Worm (Caenorhabditis elegans): ENCODE data around the gene srh-159.

srh-159 gene

DNA sequence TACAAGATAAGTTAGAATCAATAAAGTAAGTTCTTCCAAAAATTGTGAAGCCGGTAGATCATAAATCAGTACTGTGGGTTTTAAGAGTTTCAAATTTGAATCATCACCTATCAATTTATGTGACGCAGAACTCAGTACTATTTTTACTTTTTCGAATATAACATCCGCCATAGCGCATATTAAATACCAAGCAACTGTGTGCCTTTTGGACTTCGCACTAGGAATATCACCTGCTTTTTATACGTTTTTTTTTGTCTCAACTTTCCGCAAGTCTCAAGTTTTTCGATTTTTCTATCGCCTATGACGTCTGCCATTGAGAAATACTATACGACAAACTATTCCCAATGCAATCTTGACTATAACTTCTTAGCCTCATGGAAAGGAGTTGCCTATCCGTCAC, 30.6 kb downstream of the srh-159 start, which contains the start of gene srh-113:
srh-113 (plus strand) TSS at position 301 of the 400 bp plus-strand sequence.
- TF ChIP-seq ztf-29 (GFP tag; IDR thresholded peaks at IDR 0.05) = no peak
- TF ChIP-seq flt-1 (GFP tag; IDR thresholded peaks at IDR 0.05) = no peak
- TF ChIP-seq T22C8.4 (GFP tag; IDR thresholded peaks at IDR 0.05) = no peak
- TF ChIP-seq klf-2 (GFP tag; conservative IDR thresholded peaks at IDR 0.05) = no peak
- TF ChIP-seq cog-1 (tag; optimal IDR thresholded peaks at IDR 0.05) = no peak
- no peak for TF ChIP-seq ztf-23 (GFP tag; IDR thresholded peaks at IDR 0.05)
- TF ChIP-seq ref-1 (GFP tag; conservative IDR thresholded peaks at IDR 0.05) = no peak
- TF ChIP-seq tab-1 (GFP tag; IDR thresholded peaks at IDR 0.05) = no peak
- no peak for TF ChIP-seq med-1 (GFP tag; optimal IDR thresholded peaks at IDR 0.05; ENCODE audit: insufficient read depth)

DNA sequence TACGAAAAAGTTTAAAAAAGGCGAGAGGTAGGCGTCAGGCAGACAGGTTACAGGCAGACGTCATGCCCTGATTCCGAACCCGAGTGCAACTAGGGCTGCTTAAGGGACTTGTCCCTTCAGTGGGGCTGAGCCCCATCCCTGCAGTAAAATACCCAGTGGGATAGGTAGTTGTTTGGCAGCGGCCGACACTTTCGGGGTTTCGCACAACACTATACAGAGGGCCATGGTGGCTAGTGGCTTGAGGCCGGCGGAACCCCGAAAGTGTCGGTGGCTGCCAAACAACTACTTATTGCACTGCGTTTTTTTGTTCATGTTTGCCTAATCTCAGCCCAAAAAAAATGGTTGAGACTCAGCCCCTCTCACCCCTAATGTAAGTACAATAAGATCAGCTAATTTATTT, 33.5 kb downstream of the srh-159 start:
- no peak for TF ChIP-seq flt-1 (GFP tag; IDR thresholded peaks at IDR 0.05)
- TF ChIP-seq med-1 (GFP tag; optimal IDR thresholded peaks at IDR 0.05; ENCODE audit: insufficient read depth) = no peak
- TF ChIP-seq ztf-23 (GFP tag; IDR thresholded peaks at IDR 0.05) = no peak

DNA sequence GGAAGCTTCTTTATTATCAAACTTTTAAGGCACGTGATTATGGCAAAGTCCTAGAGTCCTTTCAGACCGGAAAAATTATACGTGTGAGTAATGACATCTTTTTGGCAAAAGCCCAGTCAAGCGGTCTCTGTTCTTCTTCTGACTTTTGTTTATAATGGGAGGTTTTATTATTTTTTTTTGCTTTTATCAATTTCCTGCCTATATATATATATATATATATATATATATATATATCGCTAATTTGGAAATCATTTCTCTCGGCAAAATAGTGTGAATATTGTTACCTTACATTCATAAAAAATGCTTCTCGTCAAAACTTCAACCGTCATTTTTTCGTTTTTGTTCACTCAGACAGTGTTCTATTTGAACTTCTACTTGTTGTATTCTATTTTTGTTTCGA, 35.5 kb downstream of the srh-159 start, which contains the start of gene srbc-62:
srbc-62 (plus strand) TSS at position 301 of the 400 bp plus-strand sequence.
- TF ChIP-seq flt-1 (GFP tag; IDR thresholded peaks at IDR 0.05) (no peak), ztf-29 (GFP tag; IDR thresholded peaks at IDR 0.05) (no peak), tab-1 (GFP tag; IDR thresholded peaks at IDR 0.05) (no peak), T22C8.4 (GFP tag; IDR thresholded peaks at IDR 0.05) (no peak)

DNA sequence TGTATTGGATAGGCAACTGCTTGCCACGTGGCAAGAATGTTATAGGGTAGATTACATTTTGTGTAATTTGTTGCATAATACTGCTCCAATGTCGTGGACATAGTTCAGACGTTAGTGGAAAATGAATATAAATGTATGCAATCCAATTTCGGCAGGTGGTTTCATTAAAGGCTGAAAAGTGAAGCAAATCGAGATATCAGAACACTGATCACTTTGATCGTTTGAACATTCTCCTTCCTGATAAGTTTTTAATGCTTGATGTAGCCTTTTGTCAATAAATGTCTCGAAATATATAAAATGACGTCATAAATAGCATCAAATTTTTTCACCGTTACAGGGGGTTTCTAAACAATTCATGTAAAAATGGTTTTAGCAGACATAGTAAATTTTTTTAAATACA, 38.2 kb downstream of the srh-159 start, which contains the start of gene srh-109:
srh-109 (minus strand) TSS at position 101 of the 400 bp plus-strand sequence.
- TF ChIP-seq ztf-23 (GFP tag; IDR thresholded peaks at IDR 0.05) (no peak), T22C8.4 (GFP tag; IDR thresholded peaks at IDR 0.05) (no peak), ref-1 (GFP tag; conservative IDR thresholded peaks at IDR 0.05) (no peak), med-1 (GFP tag; optimal IDR thresholded peaks at IDR 0.05; ENCODE audit: insufficient read depth) (no peak), cog-1 (tag; optimal IDR thresholded peaks at IDR 0.05) (no peak), tab-1 (GFP tag; IDR thresholded peaks at IDR 0.05) (no peak), ztf-29 (GFP tag; IDR thresholded peaks at IDR 0.05) (no peak), flt-1 (GFP tag; IDR thresholded peaks at IDR 0.05) (no peak), klf-2 (GFP tag; conservative IDR thresholded peaks at IDR 0.05) (no peak)

DNA sequence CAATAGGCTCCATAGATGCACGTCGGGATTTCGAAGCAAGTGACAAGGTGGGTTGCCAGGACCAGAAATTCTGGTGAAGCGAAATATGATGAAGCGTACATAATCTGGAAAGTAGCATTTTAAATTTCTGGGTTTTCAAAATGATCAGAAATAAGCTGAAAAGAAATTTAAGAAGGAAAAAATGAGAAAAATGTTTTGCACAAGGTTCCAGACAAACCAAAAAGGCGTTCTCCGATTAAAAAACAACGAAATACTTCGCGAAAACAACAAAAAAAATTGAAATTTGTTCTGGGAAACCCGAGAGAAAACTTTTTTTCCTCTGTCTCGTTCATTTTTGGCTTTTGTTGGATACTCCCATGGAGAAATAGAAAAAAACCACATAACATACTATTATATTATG, 41.2 kb downstream of the srh-159 start, which contains the start of gene srh-252:
srh-252 (minus strand) TSS at position 101 of the 400 bp plus-strand sequence.
- TF ChIP-seq med-1 (GFP tag; optimal IDR thresholded peaks at IDR 0.05; ENCODE audit: insufficient read depth) (no peak), T22C8.4 (GFP tag; IDR thresholded peaks at IDR 0.05) (no peak), ztf-29 (GFP tag; IDR thresholded peaks at IDR 0.05) (no peak), klf-2 (GFP tag; conservative IDR thresholded peaks at IDR 0.05) (no peak), ztf-23 (GFP tag; IDR thresholded peaks at IDR 0.05) (no peak), cog-1 (tag; optimal IDR thresholded peaks at IDR 0.05) (no peak), ref-1 (GFP tag; conservative IDR thresholded peaks at IDR 0.05) (no peak), tab-1 (GFP tag; IDR thresholded peaks at IDR 0.05) (no peak), flt-1 (GFP tag; IDR thresholded peaks at IDR 0.05) (no peak)

DNA sequence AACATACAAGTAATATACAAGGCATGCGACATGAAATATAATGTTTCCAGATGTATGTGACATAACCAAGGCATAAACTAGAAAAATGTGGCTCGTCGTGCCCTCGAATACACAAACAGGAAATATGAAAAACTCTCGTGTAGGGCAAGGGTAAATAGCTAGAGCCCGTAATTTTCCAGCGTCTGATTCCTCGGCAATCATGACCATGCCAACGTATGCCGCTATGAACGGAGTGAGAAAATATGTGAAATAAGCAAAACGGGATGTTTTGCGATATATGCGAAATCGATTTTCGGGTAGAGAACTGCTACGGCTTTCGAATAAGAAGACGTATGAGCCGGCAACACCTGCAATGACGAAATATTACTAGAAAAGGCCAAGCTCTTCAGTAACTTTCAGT, 43.2 kb downstream of the srh-159 start, which contains the start of gene scl-25:
scl-25 (plus strand) TSS at position 301 of the 400 bp plus-strand sequence.
- TF ChIP-seq flt-1 (GFP tag; IDR thresholded peaks at IDR 0.05) = no peak
- no peak for TF ChIP-seq cog-1 (tag; optimal IDR thresholded peaks at IDR 0.05)
- TF ChIP-seq T22C8.4 (GFP tag; IDR thresholded peaks at IDR 0.05) = no peak
- TF ChIP-seq med-1 (GFP tag; optimal IDR thresholded peaks at IDR 0.05; ENCODE audit: insufficient read depth) = no peak
- TF ChIP-seq ref-1 (GFP tag; conservative IDR thresholded peaks at IDR 0.05) = no peak
- TF ChIP-seq ztf-23 (GFP tag; IDR thresholded peaks at IDR 0.05) = no peak
- TF ChIP-seq tab-1 (GFP tag; IDR thresholded peaks at IDR 0.05) = no peak

DNA sequence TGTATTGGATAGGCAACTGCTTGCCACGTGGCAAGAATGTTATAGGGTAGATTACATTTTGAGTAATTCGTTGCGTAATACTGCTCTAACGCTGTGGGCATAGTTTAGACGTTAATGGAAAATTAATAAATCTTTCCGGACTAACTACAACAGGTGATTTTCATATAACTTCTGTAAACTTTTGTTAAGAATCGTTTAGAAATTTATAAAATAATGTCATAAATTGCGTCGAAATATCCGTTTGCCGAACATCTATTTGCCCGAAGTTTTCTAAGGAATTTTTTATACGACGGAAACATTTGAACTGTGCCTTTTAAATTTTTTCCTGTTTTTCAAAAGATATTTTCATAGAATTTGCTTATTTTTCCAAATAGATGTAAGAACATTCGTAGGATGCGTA, 44.0 kb downstream of the srh-159 start, which contains the start of gene srh-112:
srh-112 (minus strand) TSS at position 101 of the 400 bp plus-strand sequence.
- no peak for TF ChIP-seq med-1 (GFP tag; optimal IDR thresholded peaks at IDR 0.05; ENCODE audit: insufficient read depth)

DNA sequence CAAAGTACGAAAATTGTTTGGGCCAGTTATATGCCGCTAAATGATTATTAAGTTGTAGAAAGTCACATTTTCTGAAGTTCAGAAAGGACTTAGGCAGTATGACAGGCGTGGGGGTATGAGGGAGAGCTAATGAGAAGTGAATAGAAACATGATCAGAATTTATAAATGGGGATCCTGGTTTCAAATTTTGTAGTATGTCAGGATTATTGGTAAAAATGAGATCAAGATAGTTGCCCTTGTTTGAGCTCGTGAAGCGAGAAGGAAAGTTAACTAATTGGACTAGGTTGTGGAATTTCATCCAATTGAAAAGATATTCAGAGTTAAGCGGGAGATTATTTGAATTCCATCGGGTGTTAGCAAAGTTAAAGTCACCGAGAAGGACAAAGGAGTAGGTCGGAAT, 50.3 kb downstream of the srh-159 start:
- no peak for TF ChIP-seq klf-2 (GFP tag; conservative IDR thresholded peaks at IDR 0.05)
- no peak for TF ChIP-seq T22C8.4 (GFP tag; IDR thresholded peaks at IDR 0.05)
- no peak for TF ChIP-seq cog-1 (tag; optimal IDR thresholded peaks at IDR 0.05)
- no peak for TF ChIP-seq ztf-29 (GFP tag; IDR thresholded peaks at IDR 0.05)
- no peak for TF ChIP-seq ztf-23 (GFP tag; IDR thresholded peaks at IDR 0.05)
- no peak for TF ChIP-seq tab-1 (GFP tag; IDR thresholded peaks at IDR 0.05)
- no peak for TF ChIP-seq ref-1 (GFP tag; conservative IDR thresholded peaks at IDR 0.05)
- no peak for TF ChIP-seq med-1 (GFP tag; optimal IDR thresholded peaks at IDR 0.05; ENCODE audit: insufficient read depth)
- TF ChIP-seq flt-1 (GFP tag; IDR thresholded peaks at IDR 0.05) = no peak

All from whole organism, midembryonic.